Worm (Caenorhabditis elegans) whole organism, late embryonic: ENCODE results near the gene abu-10.

Experiments
- Y22D7AL.16 ChIP-seq: sonication (generic microtip); optimal IDR thresholded peaks from 2 replicates; lab custom pipeline; 2016; ENCODE audit warnings: missing genetic modification characterization, missing compliant biosample characterization
- ceh-31 ChIP-seq: sonication (generic microtip); optimal IDR thresholded peaks from 2 replicates; lab custom pipeline; 2016; ENCODE audit warnings: missing genetic modification characterization, missing compliant biosample characterization
- elt-2 ChIP-seq: sonication (generic microtip); optimal IDR thresholded peaks from 2 replicates; lab custom pipeline; 2016; ENCODE audit warnings: missing genetic modification reagents, missing genetic modification characterization, missing compliant biosample characterization
- fkh-10 ChIP-seq: fragments of 150-350 bp; optimal IDR thresholded peaks from 2 replicates; lab custom pipeline; 2014; ENCODE audit warnings: missing biosample characterization, missing genetic modification reagents, missing genetic modification characterization
- nfya-1 ChIP-seq: sonication (generic microtip); optimal IDR thresholded peaks from 2 replicates; lab custom pipeline; 2017; ENCODE audit warnings: missing genetic modification characterization, mild to moderate bottlenecking, missing compliant biosample characterization, antibody characterized with exemption, moderate library complexity
- nhr-11 ChIP-seq: fragments of 150-350 bp; optimal IDR thresholded peaks from 2 replicates; lab custom pipeline; 2014; ENCODE audit warnings: missing biosample characterization, missing genetic modification characterization
- pha-4 ChIP-seq: fragments of 150-350 bp; optimal IDR thresholded peaks from 2 replicates; lab custom pipeline; 2018; ENCODE audit warnings: missing biosample characterization, missing genetic modification reagents, missing genetic modification characterization

ce11 chrX:3837752-3838159 lies 39.8 kb downstream of the abu-10 start:
- no peak for TF ChIP-seq ceh-31 (tag; lab: Kevin White, UChicago)
- no peak for TF ChIP-seq fkh-10 (GFP tag; lab: Kevin White, UChicago)
- no peak for TF ChIP-seq nfya-1 (tag; lab: Kevin White, UChicago)
- TF ChIP-seq nhr-11 (tag; lab: Kevin White, UChicago) = no peak
- TF ChIP-seq elt-2 (tag; lab: Kevin White, UChicago) = no peak
- TF ChIP-seq Y22D7AL.16 (tag; lab: Kevin White, UChicago) = no peak
- no peak for TF ChIP-seq pha-4 (tag; lab: Kevin White, UChicago)
